Fruit fly (Drosophila melanogaster): ENCODE data around the gene Rel.

Rel gene

DNA sequence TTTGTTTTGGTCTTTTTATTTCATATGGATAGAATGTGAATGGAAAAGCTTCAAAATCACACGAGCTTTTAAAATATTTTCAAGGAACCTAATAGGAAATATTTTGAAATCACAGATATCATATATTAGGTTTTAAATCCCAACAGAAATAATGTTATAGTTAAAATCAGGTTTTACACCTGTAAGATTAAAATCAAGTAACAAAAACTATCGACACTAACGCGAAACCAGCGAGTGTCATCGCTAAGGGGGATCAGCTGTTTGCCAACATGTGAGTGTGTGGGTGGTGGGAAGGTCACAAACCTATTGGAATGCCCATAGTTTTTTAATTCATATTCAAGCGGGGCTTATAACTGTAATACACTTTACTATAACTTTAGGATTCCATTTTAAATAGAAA lies 9.1 kb downstream of the Rel start, which contains the start of gene hyx (continued):
- TF ChIP-seq CG6765 (GFP tag; optimal IDR thresholded peaks at IDR 0.05), result no peak
- no peak for TF ChIP-seq E2f2 (GFP tag; IDR thresholded peaks at IDR 0.05)
- peak; percentile 38 for TF ChIP-seq CG17829 (tag; optimal IDR thresholded peaks at IDR 0.05)
- TF ChIP-seq Sry-β (GFP tag; optimal IDR thresholded peaks at IDR 0.05), result peak; percentile 14
- TF ChIP-seq jumu (GFP tag; optimal IDR thresholded peaks at IDR 0.05), result peak; percentile 19
- no peak for TF ChIP-seq CG3838 (GFP tag; optimal IDR thresholded peaks at IDR 0.05)
- TF ChIP-seq esg (GFP tag; conservative IDR thresholded peaks at IDR 0.05), result no peak
- TF ChIP-seq CG17328 (GFP tag; IDR thresholded peaks at IDR 0.05), result 0 out of 2 replicates have a peak, but pooled peaks have one; percentile 7
- peak; percentile 10 for TF ChIP-seq pum (GFP tag; optimal IDR thresholded peaks at IDR 0.05)
- TF ChIP-seq CG18764 (GFP tag; optimal IDR thresholded peaks at IDR 0.05), result no peak
- peak; percentile 29 for TF ChIP-seq caup (GFP tag; optimal IDR thresholded peaks at IDR 0.05; ENCODE audit: severe bottlenecking)
- TF ChIP-seq Vsx1 (GFP tag; optimal IDR thresholded peaks at IDR 0.05), result no peak
- peak; percentile 58; the same call in 1 of the 2 replicates for TF ChIP-seq vvl (GFP tag; IDR thresholded peaks at IDR 0.05)
- no peak for TF ChIP-seq Hand (GFP tag; optimal IDR thresholded peaks at IDR 0.05)
- TF ChIP-seq eyg (GFP tag; optimal IDR thresholded peaks at IDR 0.05), result no peak
- no peak for TF ChIP-seq sima (GFP tag; optimal IDR thresholded peaks at IDR 0.05)
- no peak for TF ChIP-seq CG16779 (GFP tag; IDR thresholded peaks at IDR 0.05)
- no peak for TF ChIP-seq Tbp (GFP tag; optimal IDR thresholded peaks at IDR 0.05)
- no peak for TF ChIP-seq sens-2 (GFP tag; IDR thresholded peaks at IDR 0.05)
- TF ChIP-seq hb (GFP tag; IDR thresholded peaks at IDR 0.05; ENCODE audit: partially characterized antibody), result peak; percentile 33; the same call in 1 of the 3 replicates
- TF ChIP-seq CG4360 (GFP tag; IDR thresholded peaks at IDR 0.05), result no peak
- TF ChIP-seq Bgb (GFP tag; IDR thresholded peaks at IDR 0.05; ENCODE audit: partially characterized antibody), result peak; percentile 83
- TF ChIP-seq CG8388 (GFP tag; optimal IDR thresholded peaks at IDR 0.05), result peak; percentile 41
- no peak for TF ChIP-seq Mrtf (GFP tag; IDR thresholded peaks at IDR 0.05)
- TF ChIP-seq CG1529 (GFP tag; optimal IDR thresholded peaks at IDR 0.05), result no peak
- TF ChIP-seq Sox100B (GFP tag; optimal IDR thresholded peaks at IDR 0.05), result no peak
- peak; percentile 31; the same call in 1 of the 2 replicates for TF ChIP-seq CG10366 (GFP tag; IDR thresholded peaks at IDR 0.05)
- no peak for TF ChIP-seq wdn (GFP tag; IDR thresholded peaks at IDR 0.05)
- TF ChIP-seq HmgZ (tag; optimal IDR thresholded peaks at IDR 0.05), result peak; percentile 61
- TF ChIP-seq scrt (GFP tag; optimal IDR thresholded peaks at IDR 0.05), result peak; percentile 43
- TF ChIP-seq toy (GFP tag; IDR thresholded peaks at IDR 0.05), result no peak
- no peak for TF ChIP-seq sisA (GFP tag; IDR thresholded peaks at IDR 0.05)
- TF ChIP-seq tll (GFP tag; optimal IDR thresholded peaks at IDR 0.05), result no peak
- 0 out of 3 replicates have a peak, but pooled peaks have one; percentile 28 for TF ChIP-seq dysf (GFP tag; IDR thresholded peaks at IDR 0.05)
- TF ChIP-seq CG4820 (GFP tag; optimal IDR thresholded peaks at IDR 0.05), result peak; percentile 10
- TF ChIP-seq CG10267 (tag; optimal IDR thresholded peaks at IDR 0.05), result peak; percentile 53
- TF ChIP-seq Bteb2 (GFP tag; optimal IDR thresholded peaks at IDR 0.05), result peak; percentile 41
- no peak for TF ChIP-seq pita (GFP tag; optimal IDR thresholded peaks at IDR 0.05)
- TF ChIP-seq sc (optimal IDR thresholded peaks at IDR 0.05), result no peak
- TF ChIP-seq sc (GFP tag; optimal IDR thresholded peaks at IDR 0.05), result no peak
- no peak for TF ChIP-seq salm (tag; optimal IDR thresholded peaks at IDR 0.05)
- peak; percentile 69 for TF ChIP-seq CG9932 (GFP tag; IDR thresholded peaks at IDR 0.05)
- no peak for TF ChIP-seq CG17612 (GFP tag; IDR thresholded peaks at IDR 0.05)
- peak; percentile 69 for TF ChIP-seq MBD-R2 (GFP tag; IDR thresholded peaks at IDR 0.05)
- TF ChIP-seq lilli (GFP tag; optimal IDR thresholded peaks at IDR 0.05), result peak; percentile 73
- peak; percentile 20 for TF ChIP-seq twi (tag; optimal IDR thresholded peaks at IDR 0.05)
- no peak for TF ChIP-seq ash1 (GFP tag; optimal IDR thresholded peaks at IDR 0.05)
- no peak for TF ChIP-seq nau (GFP tag; optimal IDR thresholded peaks at IDR 0.05)
- TF ChIP-seq grau (tag; optimal IDR thresholded peaks at IDR 0.05), result peak; percentile 53
- TF ChIP-seq ro (GFP tag; IDR thresholded peaks at IDR 0.05), result no peak
- TF ChIP-seq CG2712 (tag; optimal IDR thresholded peaks at IDR 0.05), result peak; percentile 59
- no peak for TF ChIP-seq CG11695 (GFP tag; IDR thresholded peaks at IDR 0.05)
